Worm (Caenorhabditis elegans): ENCODE data around the gene sluh-7.

DNA sequence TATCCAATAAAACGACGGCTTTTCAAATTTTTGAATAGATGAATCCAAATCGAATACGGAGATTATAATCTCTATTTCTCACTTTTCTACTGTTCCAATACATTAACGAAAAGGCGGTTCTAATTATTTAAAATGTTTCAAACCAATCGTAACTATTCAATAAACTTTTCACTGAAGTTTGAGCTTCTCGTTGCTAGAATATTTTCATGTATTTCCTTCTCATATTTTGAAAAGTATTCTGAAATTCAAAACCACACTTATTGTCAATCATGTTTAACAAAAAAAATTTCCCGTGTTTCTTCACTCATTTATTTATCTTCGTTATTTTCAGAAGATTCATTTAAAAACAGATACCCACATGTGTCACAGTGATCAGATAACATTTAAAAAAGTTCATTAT is 47.2 kb upstream of the sluh-7 start, which contains the start of gene F15H10.8:
- TF ChIP-seq aly-2 (tag; optimal IDR thresholded peaks at IDR 0.05): no peak
- no peak for TF ChIP-seq ztf-11 (tag; optimal IDR thresholded peaks at IDR 0.05)
- no peak for TF ChIP-seq jun-1 (tag; optimal IDR thresholded peaks at IDR 0.05)
- no peak for TF ChIP-seq rbr-2 (tag; optimal IDR thresholded peaks at IDR 0.05)
- TF ChIP-seq D1046.2 (GFP tag; IDR thresholded peaks at IDR 0.05): no peak
- no peak for TF ChIP-seq ces-1 (GFP tag; optimal IDR thresholded peaks at IDR 0.05)
- no peak for TF ChIP-seq egl-27 (tag; optimal IDR thresholded peaks at IDR 0.05)
- no peak for TF ChIP-seq php-3 (GFP tag; IDR thresholded peaks at IDR 0.05)
- no peak for TF ChIP-seq mxl-2 (GFP tag; conservative IDR thresholded peaks at IDR 0.05)

Data from whole organism, L4 larva.